Fruit fly (Drosophila melanogaster): Measurements from ENCODE around the gene CG11586.

- TF ChIP-seq Vsx1 (GFP tag; optimal IDR thresholded peaks at IDR 0.05) (no peak), CG10565 (GFP tag; optimal IDR thresholded peaks at IDR 0.05) (no peak), CG11398 (GFP tag; optimal IDR thresholded peaks at IDR 0.05) (no peak), CG6765 (GFP tag; optimal IDR thresholded peaks at IDR 0.05) (no peak), Max (GFP tag; optimal IDR thresholded peaks at IDR 0.05) (no peak), Dbx (GFP tag; IDR thresholded peaks at IDR 0.05) (peak; percentile 20; the same call in 1 of the 3 replicates), CG1233 (GFP tag; optimal IDR thresholded peaks at IDR 0.05) (no peak), CG7271 (tag; optimal IDR thresholded peaks at IDR 0.05) (no peak), Fer2 (tag; optimal IDR thresholded peaks at IDR 0.05) (no peak), D19A (tag; optimal IDR thresholded peaks at IDR 0.05) (peak; percentile 97), sd (tag; optimal IDR thresholded peaks at IDR 0.05) (peak; percentile 19), CG31441 (GFP tag; IDR thresholded peaks at IDR 0.05) (no peak), Abd-B (GFP tag; optimal IDR thresholded peaks at IDR 0.05) (no peak), jing (GFP tag; optimal IDR thresholded peaks at IDR 0.05) (no peak)
Observed at dm6 chr3L:4288591-4289056, 26.4 kb upstream of the CG11586 start, which contains the start of gene Hexo1.

All from whole organism, embryonic.